Worm (Caenorhabditis elegans) whole organism, L4 larva: ENCODE data around the gene sru-7.

Experiments
- F26F4.8 ChIP-seq: fragments of 200-800 bp; sonication (Bioruptor generic); conservative IDR thresholded peaks from 2 replicates; pipeline ENCODE4 v1.3.6; 2022; ENCODE audit warnings: missing genetic modification characterization, missing compliant biosample characterization
- F44E2.7 ChIP-seq: fragments of 200-800 bp; sonication (Bioruptor generic); IDR thresholded peaks from 2 replicates; pipeline ENCODE4 v2.1.2; 2022; ENCODE audit warnings: missing genetic modification characterization, missing compliant biosample characterization
- F49E8.2 ChIP-seq: sonication (generic microtip); optimal IDR thresholded peaks from 2 replicates; lab custom pipeline; 2016; ENCODE audit warnings: missing compliant biosample characterization, mild to moderate bottlenecking, missing genetic modification characterization, borderline replicate concordance
- Y48G9A.11 ChIP-seq: fragments of 200-800 bp; sonication (Bioruptor generic); IDR thresholded peaks from 2 replicates; pipeline ENCODE4 v1.3.6; 2022; ENCODE audit warnings: missing genetic modification reagents, missing genetic modification characterization, missing compliant biosample characterization
- ZK546.5 ChIP-seq, 2 experiments: sonication (generic microtip); optimal IDR thresholded peaks; 2 replicates each; lab custom pipeline; 2017; ENCODE audit warnings: missing biosample characterization in 2 of 2, missing genetic modification characterization in 2 of 2
- aha-1 ChIP-seq: fragments of 150-350 bp; peaks from one replicate; lab custom pipeline; 2014; ENCODE audit warnings: missing biosample characterization, missing genetic modification characterization
- ama-1 ChIP-seq: fragments of 150-350 bp; optimal IDR thresholded peaks from 2 replicates; lab custom pipeline; 2014; ENCODE audit warnings: inconsistent platforms, mixed read lengths
- ceh-28 ChIP-seq: fragments of 150-350 bp; optimal IDR thresholded peaks from 2 replicates; lab custom pipeline; 2014; ENCODE audit warnings: missing biosample characterization, missing genetic modification reagents, missing genetic modification characterization
- ceh-62 ChIP-seq: sonication (generic microtip); optimal IDR thresholded peaks from 2 replicates; lab custom pipeline; 2017; ENCODE audit warnings: missing biosample characterization, missing genetic modification characterization
- daf-16 ChIP-seq, 3 experiments: sonication (generic microtip); optimal IDR thresholded peaks; 2 replicates each; lab custom pipeline; 2016 to 2017; ENCODE audit warnings: missing genetic modification characterization in 3 of 3, missing genetic modification reagents in 3 of 3, mild to moderate bottlenecking in 2 of 3, missing compliant biosample characterization in 2 of 3, missing biosample characterization in 1 of 3, moderate library complexity in 1 of 3
- dmd-6 ChIP-seq: fragments of 200-800 bp; sonication (Bioruptor generic); IDR thresholded peaks from 2 replicates; pipeline ENCODE4 v1.3.6; 2022; ENCODE audit warnings: missing genetic modification reagents, missing genetic modification characterization, missing compliant biosample characterization
- dpl-1 ChIP-seq: fragments of 150-350 bp; optimal IDR thresholded peaks from 2 replicates; lab custom pipeline; 2014; ENCODE audit warnings: missing biosample characterization, missing genetic modification reagents, missing genetic modification characterization
- dve-1 ChIP-seq: sonication (generic microtip); optimal IDR thresholded peaks from 2 replicates; lab custom pipeline; 2017; ENCODE audit warnings: antibody characterized with exemption, mild to moderate bottlenecking, missing genetic modification characterization, missing compliant biosample characterization; ENCODE audit not compliant: insufficient read depth
- gei-8 ChIP-seq: fragments of 200-800 bp; sonication (Bioruptor generic); optimal IDR thresholded peaks from 2 replicates; lab custom pipeline; 2018; ENCODE audit warnings: mild to moderate bottlenecking, missing genetic modification characterization, missing compliant biosample characterization
- hif-1 ChIP-seq, 2 experiments: sonication (generic microtip); optimal IDR thresholded peaks; 2 replicates each; lab custom pipeline; 2016 to 2017; ENCODE audit warnings: missing compliant biosample characterization in 2 of 2, missing genetic modification characterization in 2 of 2, missing genetic modification reagents in 2 of 2, missing genotype in 2 of 2, mild to moderate bottlenecking in 1 of 2
- hlh-11 ChIP-seq: fragments of 200-800 bp; sonication (Bioruptor generic); optimal IDR thresholded peaks from 2 replicates; lab custom pipeline; 2018; ENCODE audit warnings: mild to moderate bottlenecking, missing genetic modification characterization, missing compliant biosample characterization
- hlh-30 ChIP-seq: sonication (generic microtip); optimal IDR thresholded peaks from 2 replicates; lab custom pipeline; 2017; ENCODE audit warnings: antibody characterized with exemption, mild to moderate bottlenecking, missing genetic modification characterization, missing compliant biosample characterization; ENCODE audit not compliant: insufficient read depth
- lim-7 ChIP-seq: fragments of 200-800 bp; sonication (Bioruptor generic); IDR thresholded peaks from 2 replicates; pipeline ENCODE4 v1.3.6; 2022; ENCODE audit warnings: missing genetic modification characterization, missing compliant biosample characterization
- lin-1 ChIP-seq: fragments of 200-800 bp; sonication (Bioruptor generic); IDR thresholded peaks from 2 replicates; pipeline ENCODE4 v1.3.6; 2022; ENCODE audit warnings: missing genetic modification reagents, missing genetic modification characterization, missing compliant biosample characterization
- lin-15B ChIP-seq: fragments of 150-350 bp; sonication (generic microtip); optimal IDR thresholded peaks from 3 replicates; lab custom pipeline; 2014; ENCODE audit warnings: missing biosample characterization, missing genetic modification characterization
- lin-38 ChIP-seq: fragments of 200-800 bp; sonication (Bioruptor generic); IDR thresholded peaks from 2 replicates; pipeline ENCODE4 v1.3.6; 2022; ENCODE audit warnings: missing genetic modification reagents, missing genetic modification characterization, missing compliant biosample characterization
- lsy-2 ChIP-seq, 2 experiments: fragments of 150-350 bp in 1 of 2; sonication (generic microtip) in 1 of 2; optimal IDR thresholded peaks; 2 replicates each; lab custom pipeline; 2014 to 2017; ENCODE audit warnings: missing biosample characterization in 2 of 2, missing genetic modification characterization in 2 of 2
- mdl-1 ChIP-seq, 2 experiments: fragments of 150-350 bp in 1 of 2; sonication (generic microtip) in 1 of 2; optimal IDR thresholded peaks; 2 replicates each; lab custom pipeline; 2014 to 2017; ENCODE audit warnings: missing biosample characterization in 2 of 2, missing genetic modification characterization in 2 of 2
- mdt-29 ChIP-seq: fragments of 200-800 bp; sonication (Bioruptor generic); IDR thresholded peaks from 2 replicates; pipeline ENCODE4 v1.3.6; 2022; ENCODE audit warnings: missing genetic modification reagents, missing genetic modification characterization, missing compliant biosample characterization
- mxl-2 ChIP-seq: fragments of 200-800 bp; sonication (Bioruptor generic); conservative IDR thresholded peaks from 2 replicates; pipeline ENCODE4 v1.3.6; 2022; ENCODE audit warnings: missing genetic modification reagents, missing genetic modification characterization, missing compliant biosample characterization
- mxl-3 ChIP-seq: fragments of 200-800 bp; sonication (Bioruptor generic); optimal IDR thresholded peaks from 2 replicates; lab custom pipeline; 2018; ENCODE audit warnings: mild to moderate bottlenecking, missing genetic modification characterization, missing compliant biosample characterization
- nhr-102 ChIP-seq: sonication (generic microtip); optimal IDR thresholded peaks from 2 replicates; lab custom pipeline; 2016; ENCODE audit warnings: mild to moderate bottlenecking, missing genetic modification characterization, moderate library complexity, missing compliant biosample characterization
- nhr-11 ChIP-seq: fragments of 150-350 bp; optimal IDR thresholded peaks from 2 replicates; lab custom pipeline; 2014; ENCODE audit warnings: missing biosample characterization, missing genetic modification characterization
- nhr-111 ChIP-seq: fragments of 200-800 bp; sonication (Bioruptor generic); optimal IDR thresholded peaks from 2 replicates; lab custom pipeline; 2018; ENCODE audit warnings: mild to moderate bottlenecking, missing genetic modification characterization, missing compliant biosample characterization
- nhr-237 ChIP-seq: sonication (generic microtip); optimal IDR thresholded peaks from 2 replicates; lab custom pipeline; 2017; ENCODE audit warnings: missing biosample characterization, missing genetic modification characterization
- nhr-28 ChIP-seq: fragments of 150-350 bp; optimal IDR thresholded peaks from 2 replicates; lab custom pipeline; 2014; ENCODE audit warnings: missing biosample characterization, missing genetic modification characterization
- nhr-48 ChIP-seq: sonication (generic microtip); optimal IDR thresholded peaks from 2 replicates; lab custom pipeline; 2016; ENCODE audit warnings: mild to moderate bottlenecking, missing genetic modification characterization, missing compliant biosample characterization
- pha-4 ChIP-seq, 2 experiments: fragments of 150-350 bp in 1 of 2; fragments of 200-800 bp in 1 of 2; sonication (Bioruptor generic) in 1 of 2; IDR thresholded peaks in 1 of 2; optimal IDR thresholded peaks in 1 of 2; 2 replicates each; pipeline versions ENCODE4 v1.3.6 to Lab custom; 2014 to 2022; ENCODE audit warnings: missing genetic modification characterization in 2 of 2, missing genetic modification reagents in 2 of 2, missing biosample characterization in 1 of 2, missing compliant biosample characterization in 1 of 2
- rbr-2 ChIP-seq: sonication (generic microtip); optimal IDR thresholded peaks from 2 replicates; lab custom pipeline; 2016; ENCODE audit warnings: missing genotype, missing genetic modification characterization, missing compliant biosample characterization
- set-16 ChIP-seq: fragments of 200-800 bp; sonication (Bioruptor generic); IDR thresholded peaks from 2 replicates; pipeline ENCODE4 v1.3.6; 2022; ENCODE audit warnings: missing genetic modification reagents, missing genetic modification characterization, missing compliant biosample characterization
- tag-97 ChIP-seq: fragments of 200-800 bp; sonication (Bioruptor generic); IDR thresholded peaks from 2 replicates; pipeline ENCODE4 v1.3.6; 2022; ENCODE audit warnings: missing genetic modification characterization, missing compliant biosample characterization
- tra-1 ChIP-seq: fragments of 200-800 bp; sonication (Bioruptor generic); IDR thresholded peaks from 2 replicates; pipeline ENCODE4 v1.3.6; 2022; ENCODE audit warnings: missing genetic modification reagents, missing genetic modification characterization, missing compliant biosample characterization
- unc-39 ChIP-seq: sonication (generic microtip); optimal IDR thresholded peaks from 2 replicates; lab custom pipeline; 2017; ENCODE audit warnings: missing biosample characterization, missing genetic modification characterization
- unc-62 ChIP-seq, 3 experiments: fragments of 150-350 bp in 1 of 3; sonication (generic microtip); optimal IDR thresholded peaks in 2 of 3; peaks in 1 of 3; 1 replicate in 1 of 3; 2 replicates in 2 of 3; lab custom pipeline; 2014 to 2017; ENCODE audit warnings: missing biosample characterization in 3 of 3, missing genetic modification characterization in 3 of 3, missing genetic modification reagents in 3 of 3, missing genotype in 1 of 3
- vab-7 ChIP-seq: fragments of 200-800 bp; sonication (Bioruptor generic); IDR thresholded peaks from 2 replicates; pipeline ENCODE4 v1.3.6; 2022; ENCODE audit warnings: missing genetic modification reagents, missing genetic modification characterization, missing compliant biosample characterization
- zfp-2 ChIP-seq: sonication (generic microtip); optimal IDR thresholded peaks from 2 replicates; lab custom pipeline; 2016; ENCODE audit warnings: mild to moderate bottlenecking, missing genetic modification characterization, missing compliant biosample characterization
- zfp-3 ChIP-seq: fragments of 200-800 bp; sonication (Bioruptor generic); conservative IDR thresholded peaks from 2 replicates; pipeline ENCODE4 v1.3.6; 2022; ENCODE audit warnings: missing genetic modification reagents, missing genetic modification characterization, missing compliant biosample characterization
- ztf-7 ChIP-seq: fragments of 150-350 bp; optimal IDR thresholded peaks from 2 replicates; lab custom pipeline; 2014; ENCODE audit warnings: missing biosample characterization, missing genetic modification characterization

The sru-7 gene

ce11 chrIV:8523981-8524380, 31.6 kb downstream of the sru-7 start:
- TF ChIP-seq unc-62 (GFP tag; optimal IDR thresholded peaks at IDR 0.05 in 1 of 2; lab: Kevin White, UChicago) (peak in 1 of 2 experiments; percentile 96), unc-62 (tag; optimal IDR thresholded peaks at IDR 0.05; lab: Kevin White, UChicago) (no peak), nhr-111 (GFP tag; lab: Kevin White, UChicago) (no peak)
- TF ChIP-seq, all 104 proteins: peak for 1

DNA sequence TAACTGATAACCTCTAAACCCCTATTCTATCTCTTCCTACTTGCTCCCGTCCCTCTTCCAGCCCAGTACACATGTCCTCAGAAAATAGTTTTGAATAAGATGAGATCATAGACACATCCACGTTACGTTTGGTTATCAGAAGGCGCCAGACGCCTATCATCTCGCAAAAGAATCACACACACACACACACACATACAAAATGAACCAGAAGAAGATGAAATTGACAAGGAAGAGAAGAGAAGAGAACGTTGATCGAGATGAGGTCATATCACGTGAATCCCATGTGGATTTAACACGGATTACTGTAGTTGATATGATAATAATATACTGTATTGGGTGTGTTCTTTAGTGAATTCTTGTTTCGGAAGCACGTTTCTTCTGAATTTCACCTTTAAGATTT, 33.7 kb downstream of the sru-7 start:
- TF ChIP-seq lin-1 (GFP tag; lab: Robert Waterston, UW), result no peak
- TF ChIP-seq dve-1 (tag; lab: Kevin White, UChicago), result peak; percentile 55
- TF ChIP-seq mxl-3 (GFP tag; lab: Kevin White, UChicago), result peak; percentile 70
- no peak for TF ChIP-seq lin-15B (tag; lab: Kevin White, UChicago)
- TF ChIP-seq hif-1 (tag; optimal IDR thresholded peaks at IDR 0.05; lab: Kevin White, UChicago), result peak in 1 of 2 experiments; percentile 27
- TF ChIP-seq hlh-30 (tag; lab: Kevin White, UChicago), result peak; percentile 88
- peak; percentile 77 for TF ChIP-seq nhr-28 (tag; lab: Kevin White, UChicago)
- no peak for TF ChIP-seq unc-39 (tag; lab: Kevin White, UChicago)
- TF ChIP-seq Y48G9A.11 (GFP tag; lab: Robert Waterston, UW), result no peak
- peak in 1 of 2 experiments; percentile 88 for TF ChIP-seq mdl-1 (tag; optimal IDR thresholded peaks at IDR 0.05; lab: Kevin White, UChicago)
- peak in 1 of 2 experiments; percentile 98 for TF ChIP-seq unc-62 (GFP tag; optimal IDR thresholded peaks at IDR 0.05 in 1 of 2; lab: Kevin White, UChicago)
- TF ChIP-seq unc-62 (tag; optimal IDR thresholded peaks at IDR 0.05; lab: Kevin White, UChicago), result no peak
- peak; percentile 18 to 84 for TF ChIP-seq lsy-2 (tag; optimal IDR thresholded peaks at IDR 0.05; lab: Kevin White, UChicago)
- TF ChIP-seq dmd-6 (GFP tag; lab: Robert Waterston, UW), result peak; percentile 70
- peak; percentile 90 for TF ChIP-seq hlh-11
- TF ChIP-seq nhr-11 (tag; lab: Kevin White, UChicago), result peak; percentile 94
- no peak for TF ChIP-seq ceh-28 (tag; lab: Kevin White, UChicago)
- TF ChIP-seq gei-8 (GFP tag; lab: Kevin White, UChicago), result peak; percentile 44
- peak; percentile 94 for TF ChIP-seq mxl-2
- peak; percentile 59; the same call in 1 of the 2 replicates for TF ChIP-seq mdt-29 (GFP tag; lab: Robert Waterston, UW)
- peak; percentile 35 for TF ChIP-seq aha-1 (tag; lab: Kevin White, UChicago)
- TF ChIP-seq daf-16 (GFP tag; optimal IDR thresholded peaks at IDR 0.05; lab: Kevin White, UChicago), result peak in 1 of 2 experiments; percentile 92
- peak; percentile 42 for TF ChIP-seq daf-16 (tag; optimal IDR thresholded peaks at IDR 0.05; lab: Kevin White, UChicago)
- no peak for TF ChIP-seq tra-1 (GFP tag; lab: Robert Waterston, UW)
- peak; percentile 95 for TF ChIP-seq nhr-48 (tag; lab: Kevin White, UChicago)
- no peak for TF ChIP-seq zfp-2 (tag; lab: Kevin White, UChicago)
- TF ChIP-seq rbr-2 (tag; lab: Kevin White, UChicago), result no peak

ce11 chrIV:8526579-8526978, 34.2 kb downstream of the sru-7 start:
- TF ChIP-seq tag-97 (no peak), daf-16 (GFP tag; optimal IDR thresholded peaks at IDR 0.05; lab: Kevin White, UChicago) (no peak), daf-16 (tag; optimal IDR thresholded peaks at IDR 0.05; lab: Kevin White, UChicago) (peak; percentile 97), dve-1 (tag; lab: Kevin White, UChicago) (peak; percentile 27)

- TF ChIP-seq lin-38, result peak; percentile 34; the same call in 1 of the 2 replicates
- TF ChIP-seq vab-7, result no peak
- peak; percentile 60 for TF ChIP-seq dpl-1
- TF ChIP-seq zfp-3 (GFP tag; lab: Robert Waterston, UW), result peak; percentile 52; the same call in 1 of the 2 replicates
- TF ChIP-seq lim-7, result no peak
- peak; percentile 99 for TF ChIP-seq nhr-48 (tag; lab: Kevin White, UChicago)
- peak; percentile 70 for TF ChIP-seq ztf-7
- TF ChIP-seq pha-4 (GFP tag; IDR thresholded peaks at IDR 0.05; lab: Robert Waterston, UW), result peak; percentile 75
- no peak for TF ChIP-seq pha-4 (tag; optimal IDR thresholded peaks at IDR 0.05; lab: Kevin White, UChicago)
- TF ChIP-seq ceh-28 (tag; lab: Kevin White, UChicago), result no peak
- no peak for TF ChIP-seq set-16 (GFP tag; lab: Robert Waterston, UW)
- no peak for TF ChIP-seq ZK546.5 (tag; optimal IDR thresholded peaks at IDR 0.05; lab: Kevin White, UChicago)
- TF ChIP-seq nhr-237 (tag; lab: Kevin White, UChicago), result no peak
- TF ChIP-seq ama-1 (lab: Kevin White, UChicago), result no peak
- TF ChIP-seq F49E8.2 (tag; lab: Kevin White, UChicago), result no peak
- no peak for TF ChIP-seq F26F4.8 (GFP tag; lab: Robert Waterston, UW)
- TF ChIP-seq nhr-102, result peak; percentile 97
- no peak for TF ChIP-seq F44E2.7
- TF ChIP-seq ceh-62 (tag; lab: Kevin White, UChicago), result no peak
These were observed 35.3 kb downstream of the sru-7 start for ce11 chrIV:8527598-8528012.
